Worm (Caenorhabditis elegans): ENCODE results near the gene pgl-1.

DNA sequence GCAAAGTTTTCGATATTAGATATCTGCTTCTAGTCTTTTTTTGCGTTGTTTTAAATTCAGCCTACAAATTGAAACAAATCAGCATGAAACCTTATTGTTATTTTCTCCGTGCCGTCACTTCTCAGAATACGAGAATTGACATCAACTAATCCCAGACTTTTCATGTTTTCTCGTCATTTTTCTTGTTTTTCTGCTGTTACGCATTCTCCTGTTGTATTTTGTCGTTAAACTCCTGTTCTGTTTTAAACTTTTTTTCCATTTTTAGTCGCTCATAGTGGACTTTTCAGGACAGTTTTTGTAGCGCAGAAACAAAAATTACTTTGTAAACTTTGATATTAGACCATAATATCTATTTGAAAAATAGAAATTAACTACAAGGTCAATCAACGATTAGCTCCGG, 45.1 kb upstream of the pgl-1 start:
- TF ChIP-seq unc-62 (GFP tag; optimal IDR thresholded peaks at IDR 0.05) (no peak), nhr-10 (tag; optimal IDR thresholded peaks at IDR 0.05) (no peak), snpc-4 (tag; optimal IDR thresholded peaks at IDR 0.05) (no peak), elt-1 (tag; optimal IDR thresholded peaks at IDR 0.05) (no peak), ztf-11 (tag; optimal IDR thresholded peaks at IDR 0.05) (no peak)
